Worm (Caenorhabditis elegans) whole organism, L4 larva: ENCODE measurements around the gene R10E9.4.

Experiments used
- fos-1 ChIP-seq: fragments of 150-350 bp; optimal IDR thresholded peaks from 2 replicates; lab custom pipeline; 2014; ENCODE audit warnings: missing biosample characterization, missing genetic modification characterization
- hif-1 ChIP-seq, 2 experiments: sonication (generic microtip); optimal IDR thresholded peaks; 2 replicates each; lab custom pipeline; 2016 to 2017; ENCODE audit warnings: missing compliant biosample characterization in 2 of 2, missing genetic modification characterization in 2 of 2, missing genetic modification reagents in 2 of 2, missing genotype in 2 of 2, mild to moderate bottlenecking in 1 of 2
- jun-1 ChIP-seq: fragments of 150-350 bp; optimal IDR thresholded peaks from 2 replicates; lab custom pipeline; 2014; ENCODE audit warnings: missing biosample characterization, missing genetic modification reagents, missing genetic modification characterization

DNA sequence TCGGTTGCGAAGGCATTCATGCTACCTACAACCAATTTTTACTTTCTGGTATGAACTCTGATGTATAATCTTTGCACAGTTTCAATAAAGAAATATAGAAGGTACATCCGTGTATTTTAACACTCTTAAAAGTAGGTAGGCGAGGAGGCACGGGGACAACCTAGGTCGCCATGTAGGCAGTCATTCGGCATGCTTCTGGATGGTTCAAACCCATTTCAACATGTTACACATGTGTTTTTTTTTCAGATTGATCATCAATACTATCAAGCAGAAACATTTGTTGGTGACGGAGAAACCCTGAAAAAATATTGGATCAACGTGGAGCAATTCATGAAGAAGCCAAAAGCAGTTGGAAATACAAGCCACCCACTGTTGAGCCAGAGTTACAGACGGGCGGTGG lies 34.4 kb upstream of the R10E9.4 start:
- TF ChIP-seq jun-1 (tag; lab: Kevin White, UChicago) (no peak), hif-1 (tag; optimal IDR thresholded peaks at IDR 0.05; lab: Kevin White, UChicago) (no peak), fos-1 (tag; lab: Kevin White, UChicago) (no peak)
